Worm (Caenorhabditis elegans): ENCODE results near the gene F01D5.5.

ce11 chrII:14005183-14005582 is 3.1 kb upstream of the F01D5.5 start:
- TF ChIP-seq madf-8 (GFP tag; conservative IDR thresholded peaks at IDR 0.05) (no peak), hlh-26 (GFP tag; conservative IDR thresholded peaks at IDR 0.05) (no peak), mxl-1 (tag; optimal IDR thresholded peaks at IDR 0.05) (no peak), let-526 (GFP tag; IDR thresholded peaks at IDR 0.05) (no peak), snpc-3.4 (tag; optimal IDR thresholded peaks at IDR 0.05) (no peak), unc-130 (GFP tag; optimal IDR thresholded peaks at IDR 0.05) (no peak)
